Worm (Caenorhabditis elegans) whole organism, midembryonic: Measurements from ENCODE around the gene Y49E10.30.

Experiments used
- flt-1 ChIP-seq: fragments of 200-800 bp; sonication (Bioruptor generic); IDR thresholded peaks from 2 replicates; pipeline ENCODE4 v1.3.6; 2022; ENCODE audit warnings: missing genetic modification characterization, missing compliant biosample characterization
- ztf-29 ChIP-seq: fragments of 200-800 bp; sonication (Bioruptor generic); IDR thresholded peaks from 2 replicates; pipeline ENCODE4 v1.3.6; 2022; ENCODE audit warnings: missing genetic modification reagents, missing genetic modification characterization, missing compliant biosample characterization

ce11 chrIII:12398468-12398867 lies 11.8 kb downstream of the Y49E10.30 start:
- TF ChIP-seq ztf-29 (GFP tag; lab: Robert Waterston, UW) = no peak
- TF ChIP-seq flt-1 (GFP tag; lab: Robert Waterston, UW) = no peak
